Fruit fly (Drosophila melanogaster): Measurements from ENCODE around the gene CG42337.

The CG42337 gene

DNA sequence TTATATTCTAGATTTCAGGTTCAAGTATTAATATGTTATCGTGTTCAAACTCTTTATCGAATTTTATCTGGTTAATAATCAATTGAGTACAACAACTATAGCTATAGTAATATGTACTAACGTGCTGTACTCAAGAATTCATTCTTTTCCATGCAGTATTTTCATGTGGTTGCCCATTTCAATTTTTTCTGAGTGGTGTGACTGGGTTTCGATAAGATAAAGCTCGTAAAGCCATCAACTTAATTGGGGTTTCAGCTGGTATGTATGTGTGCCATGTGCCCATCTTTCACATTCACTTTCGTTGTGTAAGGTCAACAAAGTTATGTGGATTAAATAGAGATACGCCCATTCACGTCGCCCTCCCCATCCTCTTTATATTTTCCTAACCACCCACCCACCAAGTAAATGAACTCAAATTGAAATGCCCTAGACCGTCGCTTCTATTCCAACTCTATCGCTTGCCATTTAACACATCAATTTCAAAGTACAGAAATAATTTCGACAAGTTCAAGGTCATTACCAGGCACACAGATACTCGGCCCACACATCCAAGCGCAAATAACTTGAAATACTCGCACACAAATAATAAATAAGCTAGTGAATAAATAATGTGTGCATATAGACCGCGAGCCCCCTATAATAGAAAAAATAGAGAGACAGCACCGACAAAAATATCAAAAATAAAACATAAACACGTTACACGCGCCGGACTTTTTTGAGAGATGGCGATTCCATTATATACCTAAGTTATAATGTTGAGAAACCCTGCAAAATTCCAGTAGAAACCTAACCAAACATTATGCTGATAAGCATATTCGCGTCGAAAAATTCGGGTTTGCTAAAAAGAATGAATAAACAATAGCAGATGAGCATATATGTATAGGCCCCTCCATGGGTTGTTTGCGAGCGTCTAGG is 11.7 kb upstream of the CG42337 start (continued):
- TF ChIP-seq CG9727 (GFP tag; optimal IDR thresholded peaks at IDR 0.05) (peak; percentile 61), CG6254 (GFP tag; optimal IDR thresholded peaks at IDR 0.05) (no peak), CG6272 (GFP tag; IDR thresholded peaks at IDR 0.05) (no peak), hb (GFP tag; IDR thresholded peaks at IDR 0.05; ENCODE audit: partially characterized antibody) (no peak), dysf (GFP tag; IDR thresholded peaks at IDR 0.05) (peak; percentile 31; the same call in 1 of the 3 replicates), Med (GFP tag) (peak; percentile 66), Adf1 (GFP tag; IDR thresholded peaks at IDR 0.05) (no peak), pfk (GFP tag; optimal IDR thresholded peaks at IDR 0.05) (no peak), CG3407 (GFP tag; optimal IDR thresholded peaks at IDR 0.05) (peak; percentile 2), z (GFP tag; IDR thresholded peaks at IDR 0.05) (no peak), Xbp1 (GFP tag; optimal IDR thresholded peaks at IDR 0.05) (no peak), al (GFP tag; IDR thresholded peaks at IDR 0.05) (no peak), croc (GFP tag; conservative IDR thresholded peaks at IDR 0.05) (no peak), sens (GFP tag) (peak; percentile 87), CG17328 (GFP tag; IDR thresholded peaks at IDR 0.05) (no peak), sob (GFP tag; IDR thresholded peaks at IDR 0.05) (no peak), CG8290 (GFP tag; optimal IDR thresholded peaks at IDR 0.05) (no peak), CG8290 (tag; optimal IDR thresholded peaks at IDR 0.05) (peak in 1 of 2 experiments; percentile 33), CG13123 (GFP tag; optimal IDR thresholded peaks at IDR 0.05) (no peak), CG7556 (GFP tag; optimal IDR thresholded peaks at IDR 0.05) (peak; percentile 32), HmgZ (tag; optimal IDR thresholded peaks at IDR 0.05) (no peak), Side (GFP tag; optimal IDR thresholded peaks at IDR 0.05) (no peak), CG7786 (GFP tag; optimal IDR thresholded peaks at IDR 0.05) (no peak), Mes4 (GFP tag; optimal IDR thresholded peaks at IDR 0.05) (no peak), CG11560 (tag; IDR thresholded peaks at IDR 0.05) (no peak), CG4328 (GFP tag; optimal IDR thresholded peaks at IDR 0.05) (peak; percentile 26), stwl (tag; optimal IDR thresholded peaks at IDR 0.05) (no peak), D19B (GFP tag; optimal IDR thresholded peaks at IDR 0.05) (no peak), CG13894 (tag; optimal IDR thresholded peaks at IDR 0.05) (peak; percentile 98), corto (GFP tag; optimal IDR thresholded peaks at IDR 0.05) (no peak), CG15601 (tag; optimal IDR thresholded peaks at IDR 0.05) (no peak), mld (GFP tag; IDR thresholded peaks at IDR 0.05; ENCODE audit: partially characterized antibody) (no peak), disco-r (GFP tag; optimal IDR thresholded peaks at IDR 0.05) (no peak), CG16813 (GFP tag; IDR thresholded peaks at IDR 0.05; ENCODE audit: partially characterized antibody) (no peak), fd3F (GFP tag; optimal IDR thresholded peaks at IDR 0.05) (peak; percentile 5), CkIIα-i1 (GFP tag; IDR thresholded peaks at IDR 0.05) (no peak), CG32767 (GFP tag; IDR thresholded peaks at IDR 0.05) (no peak), wdn (GFP tag; IDR thresholded peaks at IDR 0.05) (no peak), CG6683 (GFP tag; optimal IDR thresholded peaks at IDR 0.05) (no peak), tgo (GFP tag; IDR thresholded peaks at IDR 0.05) (no peak), rib (GFP tag; IDR thresholded peaks at IDR 0.05) (peak; percentile 78; the same call in 1 of the 2 replicates), Trl (optimal IDR thresholded peaks at IDR 0.05) (peak in 1 of 2 experiments; percentile 52), Trl (GFP tag; optimal IDR thresholded peaks at IDR 0.05) (no peak), CG6765 (GFP tag; optimal IDR thresholded peaks at IDR 0.05) (no peak), CG4820 (GFP tag; optimal IDR thresholded peaks at IDR 0.05) (no peak), CG17361 (GFP tag; IDR thresholded peaks at IDR 0.05) (0 out of 3 replicates have a peak, but pooled peaks have one; percentile 37), nmo (GFP tag; optimal IDR thresholded peaks at IDR 0.05) (no peak), Six4 (GFP tag; optimal IDR thresholded peaks at IDR 0.05) (no peak), bbx (GFP tag; IDR thresholded peaks at IDR 0.05; ENCODE audit: partially characterized antibody) (no peak), CG3838 (GFP tag; optimal IDR thresholded peaks at IDR 0.05) (peak; percentile 40)

Measured in whole organism, embryonic.